Worm (Caenorhabditis elegans) whole organism, L3 larva: ENCODE data around the gene VW02B12L.2.

Source experiments
- R02D3.7 ChIP-seq: fragments of 150-350 bp; optimal IDR thresholded peaks from 2 replicates; lab custom pipeline; 2014; ENCODE audit warnings: missing biosample characterization, missing genetic modification characterization
- ZK546.5 ChIP-seq: sonication (generic microtip); optimal IDR thresholded peaks from 2 replicates; lab custom pipeline; 2017; ENCODE audit warnings: missing biosample characterization, missing genetic modification characterization
- aly-2 ChIP-seq: fragments of 150-350 bp; optimal IDR thresholded peaks from 2 replicates; lab custom pipeline; 2014; ENCODE audit warnings: missing biosample characterization, missing genetic modification characterization
- ama-1 ChIP-seq: fragments of 150-350 bp; optimal IDR thresholded peaks from 2 replicates; lab custom pipeline; 2018
- ceh-16 ChIP-seq: sonication (generic microtip); optimal IDR thresholded peaks from 2 replicates; lab custom pipeline; 2017; ENCODE audit warnings: missing biosample characterization, missing genetic modification characterization
- ceh-28 ChIP-seq: fragments of 150-350 bp; optimal IDR thresholded peaks from 2 replicates; lab custom pipeline; 2014; ENCODE audit warnings: missing biosample characterization, missing genetic modification reagents, missing genetic modification characterization
- ceh-82 ChIP-seq: fragments of 150-350 bp; optimal IDR thresholded peaks from 2 replicates; lab custom pipeline; 2014; ENCODE audit warnings: missing biosample characterization, missing genetic modification characterization
- egl-27 ChIP-seq: sonication (generic microtip); optimal IDR thresholded peaks from 4 replicates; lab custom pipeline; 2017; ENCODE audit warnings: missing biosample characterization, missing genetic modification reagents, missing genetic modification characterization
- egl-5 ChIP-seq: fragments of 150-350 bp; optimal IDR thresholded peaks from 2 replicates; lab custom pipeline; 2017; ENCODE audit warnings: missing biosample characterization, missing genetic modification reagents, missing genetic modification characterization, inconsistent platforms
- elt-1 ChIP-seq: fragments of 150-350 bp; optimal IDR thresholded peaks from 2 replicates; lab custom pipeline; 2014; ENCODE audit warnings: missing biosample characterization, missing genetic modification characterization
- elt-2 ChIP-seq: sonication (generic microtip); optimal IDR thresholded peaks from 2 replicates; lab custom pipeline; 2016; ENCODE audit warnings: missing genetic modification reagents, mild to moderate bottlenecking, missing genetic modification characterization, missing compliant biosample characterization
- elt-3 ChIP-seq, 3 experiments: fragments of 150-350 bp in 1 of 3; sonication (generic microtip) in 2 of 3; optimal IDR thresholded peaks; 2 replicates in 2 of 3; 4 replicates in 1 of 3; lab custom pipeline; 2014 to 2017; ENCODE audit warnings: missing biosample characterization in 3 of 3, missing genetic modification characterization in 3 of 3
- eor-1 ChIP-seq, 2 experiments: fragments of 150-350 bp; optimal IDR thresholded peaks; 2 replicates each; lab custom pipeline; 2014 to 2018; ENCODE audit warnings: missing biosample characterization in 2 of 2, missing genetic modification characterization in 2 of 2
- fkh-10 ChIP-seq: sonication (generic microtip); optimal IDR thresholded peaks from 2 replicates; lab custom pipeline; 2017; ENCODE audit warnings: missing biosample characterization, missing genetic modification reagents, missing genetic modification characterization
- hmg-11 ChIP-seq: sonication (generic microtip); optimal IDR thresholded peaks from 2 replicates; lab custom pipeline; 2016; ENCODE audit warnings: missing genetic modification characterization, missing compliant biosample characterization
- jun-1 ChIP-seq: fragments of 150-350 bp; optimal IDR thresholded peaks from 2 replicates; lab custom pipeline; 2014; ENCODE audit warnings: missing biosample characterization, missing genetic modification reagents, missing genetic modification characterization
- lin-15B ChIP-seq: fragments of 150-350 bp; optimal IDR thresholded peaks from 2 replicates; lab custom pipeline; 2014; ENCODE audit warnings: missing biosample characterization, missing genetic modification characterization
- lin-39 ChIP-seq: fragments of 150-350 bp; optimal IDR thresholded peaks from 2 replicates; lab custom pipeline; 2018; ENCODE audit warnings: missing biosample characterization, missing genetic modification reagents, missing genetic modification characterization
- lsy-12 ChIP-seq: sonication (generic microtip); optimal IDR thresholded peaks from 2 replicates; lab custom pipeline; 2016; ENCODE audit warnings: mild to moderate bottlenecking, missing genetic modification characterization, missing compliant biosample characterization
- mdl-1 ChIP-seq: fragments of 150-350 bp; optimal IDR thresholded peaks from 2 replicates; lab custom pipeline; 2014; ENCODE audit warnings: missing biosample characterization, missing genetic modification characterization
- nfya-1 ChIP-seq: sonication (generic microtip); optimal IDR thresholded peaks from 2 replicates; lab custom pipeline; 2017; ENCODE audit warnings: missing genetic modification characterization, mild to moderate bottlenecking, missing compliant biosample characterization, antibody characterized with exemption, moderate library complexity; ENCODE audit not compliant: insufficient read depth
- nhr-11 ChIP-seq: fragments of 150-350 bp; optimal IDR thresholded peaks from 2 replicates; lab custom pipeline; 2014; ENCODE audit warnings: missing biosample characterization, missing genetic modification characterization
- nhr-23 ChIP-seq: fragments of 150-350 bp; optimal IDR thresholded peaks from 2 replicates; lab custom pipeline; 2014; ENCODE audit warnings: missing biosample characterization, missing genetic modification reagents, missing genetic modification characterization
- nhr-237 ChIP-seq: fragments of 150-350 bp; optimal IDR thresholded peaks from 2 replicates; lab custom pipeline; 2014; ENCODE audit warnings: missing biosample characterization, missing genetic modification characterization
- nhr-25 ChIP-seq: sonication (generic microtip); optimal IDR thresholded peaks from 2 replicates; lab custom pipeline; 2017; ENCODE audit warnings: missing biosample characterization, missing genetic modification characterization
- nhr-43 ChIP-seq: sonication (generic microtip); optimal IDR thresholded peaks from 2 replicates; lab custom pipeline; 2016; ENCODE audit warnings: mild to moderate bottlenecking, missing genetic modification characterization, missing compliant biosample characterization; ENCODE audit not compliant: poor library complexity, severe bottlenecking
- nhr-67 ChIP-seq: fragments of 150-350 bp; optimal IDR thresholded peaks from 2 replicates; lab custom pipeline; 2014; ENCODE audit warnings: missing biosample characterization, missing genetic modification characterization
- nhr-77 ChIP-seq: fragments of 150-350 bp; optimal IDR thresholded peaks from 2 replicates; lab custom pipeline; 2014; ENCODE audit warnings: missing biosample characterization, missing genetic modification characterization
- pqm-1 ChIP-seq: fragments of 150-350 bp; optimal IDR thresholded peaks from 2 replicates; lab custom pipeline; 2017; ENCODE audit warnings: missing biosample characterization, missing genetic modification characterization, inconsistent platforms
- sea-2 ChIP-seq: fragments of 150-350 bp; sonication (generic microtip); optimal IDR thresholded peaks from 4 replicates; lab custom pipeline; 2014; ENCODE audit warnings: missing biosample characterization, missing genetic modification reagents, missing genetic modification characterization
- skn-1 ChIP-seq: fragments of 150-350 bp; optimal IDR thresholded peaks from 2 replicates; lab custom pipeline; 2014; ENCODE audit warnings: missing biosample characterization, missing genetic modification characterization
- tbx-2 ChIP-seq: sonication (generic microtip); optimal IDR thresholded peaks from 2 replicates; lab custom pipeline; 2016; ENCODE audit warnings: mild to moderate bottlenecking, missing genetic modification characterization, missing compliant biosample characterization
- unc-39 ChIP-seq: sonication (generic microtip); optimal IDR thresholded peaks from 4 replicates; lab custom pipeline; 2017; ENCODE audit warnings: missing biosample characterization, missing genetic modification characterization
- unc-62 ChIP-seq: fragments of 150-350 bp; sonication (generic microtip); optimal IDR thresholded peaks from 4 replicates; lab custom pipeline; 2014; ENCODE audit warnings: missing biosample characterization, missing genetic modification reagents, missing genetic modification characterization
- zag-1 ChIP-seq: fragments of 150-350 bp; optimal IDR thresholded peaks from 2 replicates; lab custom pipeline; 2014; ENCODE audit warnings: missing biosample characterization, missing genetic modification characterization
- ztf-4 ChIP-seq: fragments of 150-350 bp; optimal IDR thresholded peaks from 2 replicates; lab custom pipeline; 2014; ENCODE audit warnings: missing biosample characterization, missing genetic modification characterization

VW02B12L.2 gene

ce11 chrII:11440265-11440664 is at the start of gene VW02B12L.2:
Gene VW02B12L.2 (minus strand): TSS chrII:11440329.
- peak; percentile 67 for TF ChIP-seq lin-39 (tag; lab: Kevin White, UChicago)
- TF ChIP-seq unc-62: no peak
- TF ChIP-seq aly-2 (tag; lab: Kevin White, UChicago): no peak
- TF ChIP-seq jun-1: no peak
- TF ChIP-seq R02D3.7 (tag; lab: Kevin White, UChicago): peak; percentile 85
- no peak for TF ChIP-seq ceh-82
- no peak for TF ChIP-seq nhr-67
- TF ChIP-seq lin-15B (tag; lab: Kevin White, UChicago): peak; percentile 46
- peak; percentile 37 for TF ChIP-seq nfya-1 (tag; lab: Kevin White, UChicago)
- TF ChIP-seq elt-1: no peak
- TF ChIP-seq nhr-25: peak; percentile 17
- TF ChIP-seq unc-39: no peak
- TF ChIP-seq nhr-23: peak; percentile 51

- peak; percentile 13 for TF ChIP-seq elt-1
- TF ChIP-seq elt-3 (tag; optimal IDR thresholded peaks at IDR 0.05; lab: Kevin White, UChicago): no peak
- TF ChIP-seq nhr-25: peak; percentile 43
- TF ChIP-seq, all 47 proteins: peak for 2
These were observed 47.9 kb upstream of the VW02B12L.2 start, which contains the start of gene B0334.13 for ce11 chrII:11487999-11488398. Gene B0334.13 (plus strand): TSS chrII:11488299.

- TF ChIP-seq nhr-11 (tag; lab: Kevin White, UChicago) (no peak), ztf-4 (tag; lab: Kevin White, UChicago) (no peak), egl-27 (tag; lab: Kevin White, UChicago) (peak; percentile 12), egl-5 (tag; lab: Kevin White, UChicago) (no peak), jun-1 (no peak), R02D3.7 (tag; lab: Kevin White, UChicago) (no peak), nfya-1 (tag; lab: Kevin White, UChicago) (no peak), ZK546.5 (tag; lab: Kevin White, UChicago) (no peak), eor-1 (tag; optimal IDR thresholded peaks at IDR 0.05; lab: Kevin White, UChicago) (no peak), nhr-23 (peak; percentile 4), hmg-11 (tag; lab: Kevin White, UChicago) (no peak), nhr-77 (no peak), fkh-10 (GFP tag; lab: Kevin White, UChicago) (no peak), nhr-25 (peak; percentile 37), ama-1 (no peak), ceh-28 (tag; lab: Kevin White, UChicago) (no peak), sea-2 (GFP tag; lab: Kevin White, UChicago) (no peak), mdl-1 (tag; lab: Kevin White, UChicago) (no peak)
These were observed 46.6 kb upstream of the VW02B12L.2 start, which contains the start of gene ttr-18 for ce11 chrII:11486698-11487234. Gene ttr-18 (minus strand): TSS chrII:11486748.

- TF ChIP-seq ama-1 (peak; percentile 39), nhr-67 (no peak), tbx-2 (no peak)
- TF ChIP-seq, all 47 proteins: peak for 1
These were observed 45.1 kb upstream of the VW02B12L.2 start, which contains the start of gene twk-5 for ce11 chrII:11485200-11485599. Gene twk-5 (minus strand): TSS chrII:11485300.

ce11 chrII:11484600-11484999 is 44.5 kb upstream of the VW02B12L.2 start:
- TF ChIP-seq nhr-77 (peak; percentile 50), egl-27 (tag; lab: Kevin White, UChicago) (no peak), aly-2 (tag; lab: Kevin White, UChicago) (no peak), lin-39 (tag; lab: Kevin White, UChicago) (peak; percentile 81), pqm-1 (tag; lab: Kevin White, UChicago) (peak; percentile 29), nhr-23 (peak; percentile 36), nhr-237 (no peak), jun-1 (peak; percentile 9), skn-1 (peak; percentile 48), lin-15B (tag; lab: Kevin White, UChicago) (peak; percentile 32), egl-5 (tag; lab: Kevin White, UChicago) (no peak), nhr-11 (tag; lab: Kevin White, UChicago) (no peak), ama-1 (no peak), lsy-12 (peak; percentile 91), ceh-16 (tag; lab: Kevin White, UChicago) (peak; percentile 34), zag-1 (tag; lab: Kevin White, UChicago) (no peak), tbx-2 (peak; percentile 47), hmg-11 (tag; lab: Kevin White, UChicago) (peak; percentile 93), eor-1 (tag; optimal IDR thresholded peaks at IDR 0.05; lab: Kevin White, UChicago) (no peak), R02D3.7 (tag; lab: Kevin White, UChicago) (no peak), nhr-43 (tag; lab: Kevin White, UChicago) (peak; percentile 86), nhr-25 (peak; percentile 77), elt-2 (tag; lab: Kevin White, UChicago) (peak; percentile 54), ztf-4 (tag; lab: Kevin White, UChicago) (no peak)
